Fruit fly (Drosophila melanogaster) whole organism, embryonic: Measurements from ENCODE around the gene Vps39.

Experiments
- Abd-B ChIP-seq: fragments of 200-800 bp; sonication (Bioruptor generic); optimal IDR thresholded peaks from 2 replicates; lab custom pipeline; 2018; ENCODE audit warnings: missing biosample characterization, mild to moderate bottlenecking, missing genetic modification characterization, moderate library complexity
- Ada2b ChIP-seq: fragments of 200-800 bp; sonication (Bioruptor generic); IDR thresholded peaks from 2 replicates; pipeline ENCODE4 v1.3.6; 2022; ENCODE audit warnings: missing biosample characterization, missing genetic modification characterization
- Atf-2 ChIP-seq: fragments of 200-800 bp; sonication (Bioruptor generic); optimal IDR thresholded peaks from 2 replicates; lab custom pipeline; 2016; ENCODE audit warnings: missing biosample characterization, missing genetic modification characterization
- Atf3 ChIP-seq: fragments of 200-800 bp; sonication (Bioruptor generic); optimal IDR thresholded peaks from 3 replicates; lab custom pipeline; 2016; ENCODE audit warnings: missing biosample characterization, missing genetic modification characterization
- Atf6 ChIP-seq: fragments of 200-800 bp; sonication (Bioruptor generic); IDR thresholded peaks from 2 replicates; pipeline ENCODE4 v1.3.6; 2022; ENCODE audit warnings: missing biosample characterization, missing genetic modification characterization
- Awh ChIP-seq: fragments of 200-800 bp; sonication (Bioruptor generic); IDR thresholded peaks from 2 replicates; pipeline ENCODE4, ENCODE4 v1.3.6; 2022; ENCODE audit warnings: missing biosample characterization, missing genetic modification characterization
- Bteb2 ChIP-seq: fragments of 200-800 bp; sonication (Bioruptor generic); optimal IDR thresholded peaks from 2 replicates; lab custom pipeline; 2016; ENCODE audit warnings: missing biosample characterization, missing genetic modification characterization
- CG10267 ChIP-seq: fragments of 200-800 bp; sonication (Bioruptor generic); optimal IDR thresholded peaks from 2 replicates; lab custom pipeline; 2018; ENCODE audit warnings: missing biosample characterization, mild to moderate bottlenecking, missing genetic modification characterization, moderate library complexity
- CG11456 ChIP-seq: fragments of 200-800 bp; sonication (Bioruptor generic); IDR thresholded peaks from 3 replicates; pipeline ENCODE4 v1.3.6; 2022; ENCODE audit warnings: missing biosample characterization, missing genetic modification characterization
- CG13624 ChIP-seq: fragments of 200-800 bp; sonication (Bioruptor generic); optimal IDR thresholded peaks from 2 replicates; lab custom pipeline; 2016; ENCODE audit warnings: missing biosample characterization, missing genetic modification characterization
- CG14965 ChIP-seq: fragments of 200-800 bp; sonication (Bioruptor generic); optimal IDR thresholded peaks from 2 replicates; lab custom pipeline; 2016; ENCODE audit warnings: missing biosample characterization, missing genetic modification characterization, borderline replicate concordance
- CG16815 ChIP-seq: fragments of 200-800 bp; sonication (Bioruptor generic); optimal IDR thresholded peaks from 3 replicates; lab custom pipeline; 2017; ENCODE audit warnings: missing biosample characterization, mild to moderate bottlenecking, missing genetic modification characterization
- CG2129 ChIP-seq: fragments of 200-800 bp; sonication (Bioruptor generic); IDR thresholded peaks from 2 replicates; pipeline ENCODE4 v1.3.6; 2022; ENCODE audit warnings: missing biosample characterization, missing genetic modification characterization; ENCODE audit not compliant: partially characterized antibody
- CG2199 ChIP-seq: fragments of 200-800 bp; sonication (Bioruptor generic); IDR thresholded peaks from 3 replicates; pipeline ENCODE4 v1.3.6; 2022; ENCODE audit warnings: missing biosample characterization, missing genetic modification characterization
- CG3163 ChIP-seq: fragments of 200-800 bp; sonication (Bioruptor generic); optimal IDR thresholded peaks from 3 replicates; lab custom pipeline; 2016; ENCODE audit warnings: missing biosample characterization, missing genetic modification characterization
- CG3995 ChIP-seq: fragments of 200-800 bp; sonication (Bioruptor generic); optimal IDR thresholded peaks from 3 replicates; lab custom pipeline; 2016; ENCODE audit warnings: missing biosample characterization, missing genetic modification characterization
- CG42726 ChIP-seq: fragments of 200-800 bp; sonication (Bioruptor generic); IDR thresholded peaks from 2 replicates; pipeline ENCODE4 v1.3.6; 2022; ENCODE audit warnings: missing biosample characterization, missing genetic modification characterization; ENCODE audit not compliant: partially characterized antibody
- CG5953 ChIP-seq: fragments of 200-800 bp; sonication (Bioruptor generic); IDR thresholded peaks from 2 replicates; pipeline ENCODE4 v1.3.6; 2022; ENCODE audit warnings: missing biosample characterization, missing genetic modification characterization
- CG6654 ChIP-seq: fragments of 200-800 bp; sonication (Bioruptor generic); optimal IDR thresholded peaks from 2 replicates; lab custom pipeline; 2017; ENCODE audit warnings: missing biosample characterization, mild to moderate bottlenecking, missing genetic modification characterization
- CG9876 ChIP-seq: fragments of 200-800 bp; sonication (Bioruptor generic); optimal IDR thresholded peaks from 2 replicates; lab custom pipeline; 2016; ENCODE audit warnings: missing biosample characterization, missing genetic modification characterization
- CTCF ChIP-seq: fragments of 200-800 bp; sonication (Bioruptor generic); optimal IDR thresholded peaks from 2 replicates; lab custom pipeline; 2017; ENCODE audit warnings: missing biosample characterization, mild to moderate bottlenecking, missing genetic modification characterization, moderate library complexity
- Deaf1 ChIP-seq: fragments of 200-800 bp; optimal IDR thresholded peaks from 3 replicates; lab custom pipeline; 2019; ENCODE audit warnings: missing biosample characterization, mild to moderate bottlenecking, missing genetic modification characterization, moderate library complexity
- Doc2 ChIP-seq: fragments of 200-800 bp; sonication (Bioruptor generic); IDR thresholded peaks from 2 replicates; pipeline ENCODE4 v1.3.6; 2022; ENCODE audit warnings: missing biosample characterization, missing genetic modification characterization
- GATAe ChIP-seq: fragments of 200-800 bp; sonication (Bioruptor generic); conservative IDR thresholded peaks from 2 replicates; pipeline ENCODE4 v1.3.6; 2022; ENCODE audit warnings: missing biosample characterization, missing genetic modification characterization
- HmgD ChIP-seq: fragments of 200-800 bp; sonication (Bioruptor generic); optimal IDR thresholded peaks from 3 replicates; lab custom pipeline; 2016; ENCODE audit warnings: missing biosample characterization, missing genetic modification characterization
- MTF-1 ChIP-seq: fragments of 200-800 bp; sonication (Bioruptor generic); optimal IDR thresholded peaks from 2 replicates; lab custom pipeline; 2018; ENCODE audit warnings: missing biosample characterization, mild to moderate bottlenecking, missing genetic modification characterization, borderline replicate concordance
- Med ChIP-seq: fragments of 200-800 bp; sonication (Bioruptor generic); peaks from one replicate; lab custom pipeline; 2016; ENCODE audit warnings: missing biosample characterization, missing genetic modification characterization, mild to moderate bottlenecking, inconsistent platforms, moderate library complexity
- NC2α ChIP-seq: fragments of 200-800 bp; sonication (Bioruptor generic); optimal IDR thresholded peaks from 2 replicates; lab custom pipeline; 2016; ENCODE audit warnings: missing biosample characterization, missing genetic modification characterization
- NFAT ChIP-seq: fragments of 200-800 bp; sonication (Bioruptor generic); IDR thresholded peaks from 2 replicates; pipeline ENCODE4 v1.3.6; 2022; ENCODE audit warnings: missing biosample characterization, missing genetic modification characterization
- Nf-YA ChIP-seq: fragments of 200-800 bp; sonication (Bioruptor generic); IDR thresholded peaks from 2 replicates; pipeline ENCODE4 v1.3.6; 2022; ENCODE audit warnings: missing biosample characterization, missing genetic modification characterization
- Oli ChIP-seq: fragments of 200-800 bp; sonication (Bioruptor generic); optimal IDR thresholded peaks from 2 replicates; lab custom pipeline; 2018; ENCODE audit warnings: missing biosample characterization, mild to moderate bottlenecking, missing genetic modification characterization, moderate library complexity
- Ptx1 ChIP-seq: fragments of 200-800 bp; sonication (Bioruptor generic); IDR thresholded peaks from 2 replicates; pipeline ENCODE4 v1.3.6; 2022; ENCODE audit warnings: missing biosample characterization, missing genetic modification characterization
- Rfx ChIP-seq: fragments of 200-800 bp; sonication (Bioruptor generic); IDR thresholded peaks from 2 replicates; pipeline ENCODE4 v1.3.6; 2022; ENCODE audit warnings: missing biosample characterization, missing genetic modification characterization
- Sry-δ ChIP-seq: fragments of 200-800 bp; sonication (Bioruptor generic); optimal IDR thresholded peaks from 2 replicates; lab custom pipeline; 2016; ENCODE audit warnings: missing biosample characterization, missing genetic modification characterization
- Taf1 ChIP-seq: fragments of 200-800 bp; sonication (Bioruptor generic); IDR thresholded peaks from 2 replicates; pipeline ENCODE4 v1.3.6; 2022; ENCODE audit warnings: missing biosample characterization, missing genetic modification characterization
- Usf ChIP-seq: fragments of 200-800 bp; sonication (Bioruptor generic); optimal IDR thresholded peaks from 2 replicates; lab custom pipeline; 2017; ENCODE audit warnings: missing genotype, missing biosample characterization, missing genetic modification characterization
- aop ChIP-seq: fragments of 200-800 bp; sonication (Bioruptor generic); IDR thresholded peaks from 2 replicates; pipeline ENCODE4 v1.3.6; 2022; ENCODE audit warnings: missing biosample characterization, missing genetic modification characterization
- bowl ChIP-seq: fragments of 200-800 bp; sonication (Bioruptor generic); IDR thresholded peaks from 2 replicates; pipeline ENCODE4 v1.3.6; 2022; ENCODE audit warnings: missing biosample characterization, missing genetic modification characterization
- cwo ChIP-seq: fragments of 200-800 bp; sonication (Bioruptor generic); optimal IDR thresholded peaks from 3 replicates; lab custom pipeline; 2017; ENCODE audit warnings: missing biosample characterization, missing genetic modification characterization, mild to moderate bottlenecking, moderate library complexity, missing genetic modification reagents
- exex ChIP-seq: fragments of 200-800 bp; sonication (Bioruptor generic); optimal IDR thresholded peaks from 4 replicates; lab custom pipeline; 2018; ENCODE audit warnings: missing biosample characterization, mild to moderate bottlenecking, missing genetic modification characterization, moderate library complexity
- grau ChIP-seq: fragments of 200-800 bp; optimal IDR thresholded peaks from 3 replicates; lab custom pipeline; 2019; ENCODE audit warnings: missing biosample characterization, mild to moderate bottlenecking, missing genetic modification characterization, moderate library complexity
- hbn ChIP-seq: fragments of 200-800 bp; sonication (Bioruptor generic); IDR thresholded peaks from 2 replicates; pipeline ENCODE4 v1.3.6; 2022; ENCODE audit warnings: missing biosample characterization, missing genetic modification characterization; ENCODE audit not compliant: partially characterized antibody
- insv ChIP-seq, 2 experiments: fragments of 200-800 bp; sonication (Bioruptor generic); optimal IDR thresholded peaks; 3 replicates each; lab custom pipeline; 2016 to 2018; ENCODE audit warnings: missing biosample characterization in 2 of 2, missing genetic modification characterization in 2 of 2
- mirr ChIP-seq: fragments of 200-800 bp; sonication (Bioruptor generic); optimal IDR thresholded peaks from 3 replicates; lab custom pipeline; 2018; ENCODE audit warnings: missing biosample characterization, mild to moderate bottlenecking, missing genetic modification characterization
- nmo ChIP-seq: fragments of 200-800 bp; sonication (Bioruptor generic); optimal IDR thresholded peaks from 2 replicates; lab custom pipeline; 2018; ENCODE audit warnings: missing biosample characterization, mild to moderate bottlenecking, missing genetic modification characterization, moderate library complexity
- pum ChIP-seq: fragments of 200-800 bp; sonication (Bioruptor generic); optimal IDR thresholded peaks from 2 replicates; lab custom pipeline; 2016; ENCODE audit warnings: missing biosample characterization, missing genetic modification characterization
- slou ChIP-seq: fragments of 200-800 bp; sonication (Bioruptor generic); optimal IDR thresholded peaks from 3 replicates; lab custom pipeline; 2016; ENCODE audit warnings: missing biosample characterization, missing genetic modification characterization
- sna ChIP-seq: fragments of 200-800 bp; sonication (Bioruptor generic); IDR thresholded peaks from 2 replicates; pipeline ENCODE4 v1.3.6; 2022; ENCODE audit warnings: missing biosample characterization, missing genetic modification characterization; ENCODE audit not compliant: partially characterized antibody
- sug ChIP-seq: fragments of 200-800 bp; optimal IDR thresholded peaks from 2 replicates; lab custom pipeline; 2019; ENCODE audit warnings: missing biosample characterization, mild to moderate bottlenecking, missing genetic modification characterization, moderate library complexity
- tap ChIP-seq: fragments of 200-800 bp; optimal IDR thresholded peaks from 3 replicates; lab custom pipeline; 2019; ENCODE audit warnings: missing biosample characterization, mild to moderate bottlenecking, missing genetic modification characterization, moderate library complexity
- tin ChIP-seq: fragments of 200-800 bp; sonication (Bioruptor generic); optimal IDR thresholded peaks from 3 replicates; lab custom pipeline; 2016; ENCODE audit warnings: missing biosample characterization, missing genetic modification characterization
- trh ChIP-seq: fragments of 200-800 bp; sonication (Bioruptor generic); optimal IDR thresholded peaks from 2 replicates; lab custom pipeline; 2016; ENCODE audit warnings: missing biosample characterization, missing genetic modification characterization
- zfh2 ChIP-seq: fragments of 200-800 bp; sonication (Bioruptor generic); optimal IDR thresholded peaks from 2 replicates; lab custom pipeline; 2016; ENCODE audit warnings: missing biosample characterization, missing genetic modification characterization

Gene Vps39

DNA sequence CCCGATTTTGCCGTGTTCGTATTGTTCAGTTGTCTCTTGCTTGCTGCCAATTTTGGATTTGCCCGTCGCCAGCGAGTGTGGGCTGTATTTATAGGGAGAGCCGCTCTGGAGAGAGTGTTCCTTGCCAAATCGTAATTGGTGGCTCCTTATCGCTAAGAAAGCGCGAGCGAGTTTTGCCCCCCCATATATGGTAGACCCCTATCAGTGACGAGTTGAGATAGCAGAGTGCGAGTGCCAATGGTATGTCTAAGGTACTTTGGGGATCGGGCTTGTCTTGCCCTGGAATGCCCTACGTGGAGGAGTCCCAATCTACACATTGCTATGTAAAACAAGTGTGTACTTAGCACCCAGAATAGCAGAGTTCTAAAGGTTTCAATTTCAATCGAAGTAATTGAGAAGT is 5.2 kb upstream of the Vps39 start, which contains the start of gene CG7142 (continued):
- no peak for TF ChIP-seq CG6654 (GFP tag; lab: Kevin White, UChicago)
- TF ChIP-seq aop (GFP tag; lab: Robert Waterston, UW) = no peak
- TF ChIP-seq CG2199 (GFP tag; lab: Robert Waterston, UW) = no peak
- TF ChIP-seq Rfx (GFP tag; lab: Robert Waterston, UW) = 0 out of 2 replicates have a peak, but pooled peaks have one; percentile 25
- peak; percentile 63 for TF ChIP-seq Med (GFP tag; lab: Kevin White, UChicago)
- peak; percentile 31 for TF ChIP-seq mirr (GFP tag; lab: Kevin White, UChicago)
- no peak for TF ChIP-seq Ptx1 (GFP tag; lab: Robert Waterston, UW)
- TF ChIP-seq HmgD (GFP tag; lab: Kevin White, UChicago) = no peak
- no peak for TF ChIP-seq CG13624 (GFP tag; lab: Kevin White, UChicago)
- TF ChIP-seq tin (GFP tag; lab: Kevin White, UChicago) = no peak
- no peak for TF ChIP-seq Nf-YA (GFP tag; lab: Robert Waterston, UW)
- TF ChIP-seq CG16815 (GFP tag; lab: Kevin White, UChicago) = no peak
- no peak for TF ChIP-seq nmo (GFP tag; lab: Kevin White, UChicago)
- no peak for TF ChIP-seq Sry-δ
- no peak for TF ChIP-seq zfh2 (GFP tag; lab: Kevin White, UChicago)
- TF ChIP-seq CG11456 (GFP tag; lab: Robert Waterston, UW) = no peak
- no peak for TF ChIP-seq Deaf1 (tag; lab: Kevin White, UChicago)
- TF ChIP-seq CG2129 = no peak
- TF ChIP-seq CG3163 (GFP tag; lab: Kevin White, UChicago) = no peak
- no peak for TF ChIP-seq Ada2b (GFP tag; lab: Robert Waterston, UW)
- no peak for TF ChIP-seq trh
- no peak for TF ChIP-seq Taf1
- 0 out of 2 replicates have a peak, but pooled peaks have one; percentile 35 for TF ChIP-seq GATAe (GFP tag; lab: Robert Waterston, UW)
- no peak for TF ChIP-seq CTCF (GFP tag; lab: Kevin White, UChicago)
- no peak for TF ChIP-seq Usf (GFP tag; lab: Kevin White, UChicago)
- no peak for TF ChIP-seq Awh (GFP tag; lab: Robert Waterston, UW)
- TF ChIP-seq Oli (tag; lab: Kevin White, UChicago) = no peak
- TF ChIP-seq insv (GFP tag; optimal IDR thresholded peaks at IDR 0.05; lab: Kevin White, UChicago) = no peak
- no peak for TF ChIP-seq CG10267 (tag; lab: Kevin White, UChicago)
- no peak for TF ChIP-seq Doc2
- no peak for TF ChIP-seq NFAT (GFP tag; lab: Robert Waterston, UW)
- TF ChIP-seq CG9876 (GFP tag; lab: Kevin White, UChicago) = no peak
- TF ChIP-seq tap (tag; lab: Kevin White, UChicago) = no peak
- TF ChIP-seq CG42726 = no peak
- TF ChIP-seq CG3995 (GFP tag; lab: Kevin White, UChicago) = no peak
- TF ChIP-seq Bteb2 (GFP tag; lab: Kevin White, UChicago) = no peak
- no peak for TF ChIP-seq bowl (GFP tag; lab: Robert Waterston, UW)
- no peak for TF ChIP-seq CG14965 (GFP tag; lab: Kevin White, UChicago)
- no peak for TF ChIP-seq Atf-2 (GFP tag; lab: Kevin White, UChicago)
- TF ChIP-seq sna (GFP tag; lab: Robert Waterston, UW) = no peak
- TF ChIP-seq sug (tag; lab: Kevin White, UChicago) = peak; percentile 91
- TF ChIP-seq Atf6 (GFP tag; lab: Robert Waterston, UW) = no peak
- TF ChIP-seq slou = no peak
- TF ChIP-seq CG5953 (GFP tag; lab: Robert Waterston, UW) = 0 out of 2 replicates have a peak, but pooled peaks have one; percentile 5
- peak; percentile 56 for TF ChIP-seq exex (tag; lab: Kevin White, UChicago)
- no peak for TF ChIP-seq NC2α (GFP tag; lab: Kevin White, UChicago)
- TF ChIP-seq MTF-1 (GFP tag; lab: Kevin White, UChicago) = no peak
- TF ChIP-seq Abd-B (GFP tag; lab: Kevin White, UChicago) = no peak
- TF ChIP-seq pum (GFP tag; lab: Kevin White, UChicago) = no peak
- no peak for TF ChIP-seq grau (tag; lab: Kevin White, UChicago)
- no peak for TF ChIP-seq hbn (GFP tag; lab: Robert Waterston, UW)
- peak; percentile 18 for TF ChIP-seq cwo
- TF ChIP-seq Atf3 = no peak
